Worm (Caenorhabditis elegans): ENCODE results near the gene fbxa-144.

The fbxa-144 gene

DNA sequence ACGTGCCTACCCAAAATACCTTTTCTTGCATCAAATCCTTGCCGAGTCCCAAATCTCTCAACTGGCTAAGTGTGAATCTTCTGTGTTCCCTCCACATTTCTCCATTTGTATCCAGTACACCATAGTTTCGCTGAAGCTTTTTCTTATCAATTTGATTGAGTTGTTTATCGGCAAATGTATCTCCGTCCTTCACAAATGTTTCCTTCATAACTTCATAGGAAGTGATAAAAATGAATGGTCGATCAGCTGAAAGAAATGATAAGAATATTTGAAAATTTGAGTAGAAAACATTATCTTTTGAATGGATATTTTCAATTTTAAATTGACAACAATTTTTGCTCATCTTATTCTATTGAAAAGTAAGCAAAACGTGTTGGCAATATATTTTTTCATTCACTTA, 42.6 kb upstream of the fbxa-144 start:
- TF ChIP-seq pqm-1 (tag; optimal IDR thresholded peaks at IDR 0.05) = peak; percentile 59
- no peak for TF ChIP-seq daf-16 (GFP tag; optimal IDR thresholded peaks at IDR 0.05)
- TF ChIP-seq daf-16 (tag; optimal IDR thresholded peaks at IDR 0.05) = peak; percentile 77
- TF ChIP-seq ceh-44 (GFP tag; IDR thresholded peaks at IDR 0.05) = no peak
- peak; percentile 58 for TF ChIP-seq nhr-28 (tag; optimal IDR thresholded peaks at IDR 0.05)
- TF ChIP-seq php-3 (GFP tag; IDR thresholded peaks at IDR 0.05) = peak; percentile 44; the same call in 1 of the 2 replicates
- TF ChIP-seq nhr-10 (tag; optimal IDR thresholded peaks at IDR 0.05) = no peak
- TF ChIP-seq lin-38 (GFP tag; IDR thresholded peaks at IDR 0.05) = no peak

DNA sequence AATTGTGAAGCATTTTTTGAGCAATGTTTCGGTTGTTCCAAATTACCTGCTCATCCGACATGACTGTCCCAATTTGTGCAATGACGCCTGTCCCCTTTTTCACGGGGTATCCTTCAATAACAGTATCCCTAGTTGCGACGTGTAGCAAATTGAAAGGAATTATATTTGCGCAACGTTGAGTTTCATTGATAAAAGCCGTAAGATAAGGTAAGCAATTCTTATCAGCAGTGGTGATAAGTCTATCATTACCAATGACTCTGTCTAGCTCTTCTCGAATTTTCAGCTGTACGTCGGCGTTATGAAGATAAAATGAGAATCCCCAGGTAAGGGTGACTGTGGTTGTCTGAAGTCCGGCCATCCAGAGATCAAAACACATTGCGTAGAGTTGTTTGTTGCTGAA, 41.5 kb upstream of the fbxa-144 start:
- TF ChIP-seq ama-1 (optimal IDR thresholded peaks at IDR 0.05) = no peak
- TF ChIP-seq T20F7.1 (GFP tag; optimal IDR thresholded peaks at IDR 0.05) = no peak
- TF ChIP-seq php-3 (GFP tag; IDR thresholded peaks at IDR 0.05) = no peak
- no peak for TF ChIP-seq spr-3 (GFP tag; optimal IDR thresholded peaks at IDR 0.05)
- no peak for TF ChIP-seq ceh-62 (tag; optimal IDR thresholded peaks at IDR 0.05)
- no peak for TF ChIP-seq nhr-28 (tag; optimal IDR thresholded peaks at IDR 0.05)
- no peak for TF ChIP-seq ceh-44 (GFP tag; IDR thresholded peaks at IDR 0.05)
- no peak for TF ChIP-seq egl-27 (tag; optimal IDR thresholded peaks at IDR 0.05)
- TF ChIP-seq zfp-2 (tag; optimal IDR thresholded peaks at IDR 0.05) = no peak
- no peak for TF ChIP-seq cey-2 (tag; optimal IDR thresholded peaks at IDR 0.05; ENCODE audit: borderline replicate concordance, insufficient read depth)
- no peak for TF ChIP-seq nhr-6 (tag; optimal IDR thresholded peaks at IDR 0.05)
- no peak for TF ChIP-seq lin-13 (GFP tag; optimal IDR thresholded peaks at IDR 0.05)
- TF ChIP-seq nhr-76 (tag; optimal IDR thresholded peaks at IDR 0.05) = no peak
- TF ChIP-seq ceh-20 (GFP tag; IDR thresholded peaks at IDR 0.05) = no peak
- TF ChIP-seq mep-1 (tag; optimal IDR thresholded peaks at IDR 0.05) = no peak
- no peak for TF ChIP-seq nhr-48 (tag; optimal IDR thresholded peaks at IDR 0.05)
- no peak for TF ChIP-seq dpl-1 (GFP tag; optimal IDR thresholded peaks at IDR 0.05)
- TF ChIP-seq hif-1 (tag; optimal IDR thresholded peaks at IDR 0.05) = no peak
- no peak for TF ChIP-seq Y5F2A.4 (GFP tag; optimal IDR thresholded peaks at IDR 0.05)
- TF ChIP-seq mdt-29 (GFP tag; IDR thresholded peaks at IDR 0.05) = no peak

DNA sequence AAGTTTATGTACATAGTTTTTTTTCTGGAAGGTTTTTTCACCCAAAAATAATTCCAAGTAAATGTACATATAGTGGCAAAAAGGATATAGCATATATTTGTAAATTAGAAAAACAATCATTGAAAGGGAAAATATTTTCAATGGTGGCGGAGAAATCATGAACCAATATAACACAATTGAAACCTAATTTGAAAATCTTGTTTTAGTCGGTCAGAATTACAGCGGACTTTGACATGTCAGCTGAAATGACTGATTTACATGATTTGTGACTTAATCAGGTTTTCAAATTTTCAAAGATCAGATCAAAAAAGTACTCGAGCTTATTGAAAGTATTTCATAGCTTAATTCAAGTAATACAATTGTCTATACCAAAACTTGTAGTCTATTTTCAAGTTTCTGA, 39.1 kb upstream of the fbxa-144 start, which contains the start of gene K05D4.9:
Gene K05D4.9 (minus strand): TSS at position 101 of the 400 bp plus-strand sequence.
- TF ChIP-seq jun-1 (tag; optimal IDR thresholded peaks at IDR 0.05) (no peak), mdl-1 (tag; optimal IDR thresholded peaks at IDR 0.05) (no peak), Y75B8A.6 (GFP tag; IDR thresholded peaks at IDR 0.05) (no peak), nhr-77 (tag; optimal IDR thresholded peaks at IDR 0.05) (no peak), unc-62 (GFP tag; optimal IDR thresholded peaks at IDR 0.05 in 1 of 2) (peak in 1 of 2 experiments; percentile 41), unc-62 (tag; optimal IDR thresholded peaks at IDR 0.05) (no peak), Y48G9A.11 (GFP tag; IDR thresholded peaks at IDR 0.05) (no peak), ZK337.2 (GFP tag; IDR thresholded peaks at IDR 0.05) (no peak)

DNA sequence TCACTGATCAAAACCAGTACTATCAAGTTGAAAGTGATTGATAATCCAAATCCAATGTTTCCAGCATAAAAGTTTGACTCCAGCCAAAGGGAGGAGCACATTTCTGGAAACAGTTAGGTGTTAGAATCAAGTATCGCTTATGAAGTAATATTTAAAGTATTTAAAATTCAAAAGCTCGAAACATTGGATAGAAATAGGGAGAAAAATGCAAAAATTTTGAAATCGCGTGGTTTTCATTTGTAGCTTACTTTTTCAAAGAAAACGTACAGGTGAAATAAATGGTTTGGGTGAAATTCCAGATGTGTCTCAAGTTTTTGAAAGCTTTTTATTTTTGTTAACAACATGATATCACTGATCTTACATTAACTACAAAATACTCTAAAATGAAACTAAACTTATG, 36.4 kb upstream of the fbxa-144 start, which contains the start of gene str-111:
Gene str-111 (minus strand): TSS at position 101 of the 400 bp plus-strand sequence.
- TF ChIP-seq pqm-1 (tag; optimal IDR thresholded peaks at IDR 0.05) (no peak), nhr-111 (GFP tag; optimal IDR thresholded peaks at IDR 0.05) (no peak), F49E8.2 (tag; optimal IDR thresholded peaks at IDR 0.05; ENCODE audit: borderline replicate concordance) (no peak), ama-1 (optimal IDR thresholded peaks at IDR 0.05) (no peak), aha-1 (tag) (no peak), mep-1 (tag; optimal IDR thresholded peaks at IDR 0.05) (no peak), tag-97 (GFP tag; IDR thresholded peaks at IDR 0.05) (no peak), spr-3 (GFP tag; optimal IDR thresholded peaks at IDR 0.05) (no peak), T26A8.4 (GFP tag; IDR thresholded peaks at IDR 0.05) (no peak), hlh-11 (tag; optimal IDR thresholded peaks at IDR 0.05) (no peak), egl-43 (GFP tag; IDR thresholded peaks at IDR 0.05) (no peak), lin-38 (GFP tag; IDR thresholded peaks at IDR 0.05) (no peak), nhr-237 (tag; optimal IDR thresholded peaks at IDR 0.05) (no peak), ZK546.5 (tag; optimal IDR thresholded peaks at IDR 0.05) (no peak), lsy-2 (tag; optimal IDR thresholded peaks at IDR 0.05) (no peak), unc-62 (GFP tag; optimal IDR thresholded peaks at IDR 0.05 in 1 of 2) (no peak), unc-62 (tag; optimal IDR thresholded peaks at IDR 0.05) (no peak), ceh-62 (tag; optimal IDR thresholded peaks at IDR 0.05) (no peak)

All from whole organism, L4 larva.